Worm (Caenorhabditis elegans) whole organism, early embryonic: ENCODE results near the gene btb-20.

Experiments
- F13C5.2 ChIP-seq: sonication (generic microtip); optimal IDR thresholded peaks from 2 replicates; lab custom pipeline; 2017; ENCODE audit warnings: mild to moderate bottlenecking, missing genetic modification characterization, inconsistent platforms, missing compliant biosample characterization
- scrt-1 ChIP-seq: fragments of 200-800 bp; sonication (Bioruptor generic); IDR thresholded peaks from 2 replicates; pipeline ENCODE4 v1.3.6; 2022; ENCODE audit warnings: missing genetic modification characterization, missing compliant biosample characterization
- sea-1 ChIP-seq: fragments of 200-800 bp; sonication (Bioruptor generic); conservative IDR thresholded peaks from 2 replicates; pipeline ENCODE4 v1.3.6; 2022; ENCODE audit warnings: missing genetic modification characterization, missing compliant biosample characterization

DNA sequence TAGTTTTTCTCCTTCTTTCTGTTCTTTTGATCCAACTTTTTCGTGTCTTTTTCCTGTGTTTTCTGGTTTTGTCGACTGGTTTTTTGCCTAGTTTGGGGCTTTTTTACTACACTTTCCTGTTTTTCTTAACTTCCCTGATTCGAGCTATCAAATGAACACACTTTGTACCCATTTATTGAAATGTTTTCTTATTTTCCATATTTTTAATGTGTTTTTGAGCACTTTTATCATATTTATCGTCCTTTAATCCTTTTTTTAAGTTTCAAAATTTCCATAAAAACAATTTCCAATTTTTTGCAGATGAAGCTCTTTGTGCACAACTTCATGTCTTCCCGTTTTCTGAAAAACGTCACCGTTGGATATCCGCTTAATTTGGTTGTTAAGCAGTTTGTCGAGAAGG lies 10.7 kb upstream of the btb-20 start, which contains the start of gene C04H5.1:
- no peak for TF ChIP-seq scrt-1
- TF ChIP-seq sea-1 = no peak
- no peak for TF ChIP-seq F13C5.2 (tag; lab: Kevin White, UChicago)
